Worm (Caenorhabditis elegans) whole organism, L3 larva: ENCODE results near the gene Y57E12AL.1.

ENCODE experiments used
- R02D3.7 ChIP-seq: fragments of 150-350 bp; optimal IDR thresholded peaks from 2 replicates; lab custom pipeline; 2014; ENCODE audit warnings: missing biosample characterization, missing genetic modification characterization
- aly-2 ChIP-seq: fragments of 150-350 bp; optimal IDR thresholded peaks from 2 replicates; lab custom pipeline; 2014; ENCODE audit warnings: missing biosample characterization, missing genetic modification characterization
- ceh-28 ChIP-seq: fragments of 150-350 bp; optimal IDR thresholded peaks from 2 replicates; lab custom pipeline; 2014; ENCODE audit warnings: missing biosample characterization, missing genetic modification reagents, missing genetic modification characterization
- elt-1 ChIP-seq: fragments of 150-350 bp; optimal IDR thresholded peaks from 2 replicates; lab custom pipeline; 2014; ENCODE audit warnings: missing biosample characterization, missing genetic modification characterization
- elt-3 ChIP-seq, 3 experiments: fragments of 150-350 bp in 1 of 3; sonication (generic microtip) in 2 of 3; optimal IDR thresholded peaks; 2 replicates in 2 of 3; 4 replicates in 1 of 3; lab custom pipeline; 2014 to 2017; ENCODE audit warnings: missing biosample characterization in 3 of 3, missing genetic modification characterization in 3 of 3
- eor-1 ChIP-seq, 2 experiments: fragments of 150-350 bp; optimal IDR thresholded peaks; 2 replicates each; lab custom pipeline; 2014 to 2018; ENCODE audit warnings: missing biosample characterization in 2 of 2, missing genetic modification characterization in 2 of 2
- fkh-10 ChIP-seq: sonication (generic microtip); optimal IDR thresholded peaks from 2 replicates; lab custom pipeline; 2017; ENCODE audit warnings: missing biosample characterization, missing genetic modification reagents, missing genetic modification characterization
- fos-1 ChIP-seq: fragments of 150-350 bp; optimal IDR thresholded peaks from 2 replicates; lab custom pipeline; 2014; ENCODE audit warnings: missing biosample characterization, missing genetic modification characterization
- jun-1 ChIP-seq: fragments of 150-350 bp; optimal IDR thresholded peaks from 2 replicates; lab custom pipeline; 2014; ENCODE audit warnings: missing biosample characterization, missing genetic modification reagents, missing genetic modification characterization
- lin-15B ChIP-seq: fragments of 150-350 bp; optimal IDR thresholded peaks from 2 replicates; lab custom pipeline; 2014; ENCODE audit warnings: missing biosample characterization, missing genetic modification characterization
- lsy-12 ChIP-seq: sonication (generic microtip); optimal IDR thresholded peaks from 2 replicates; lab custom pipeline; 2016; ENCODE audit warnings: mild to moderate bottlenecking, missing genetic modification characterization, missing compliant biosample characterization
- mdl-1 ChIP-seq: fragments of 150-350 bp; optimal IDR thresholded peaks from 2 replicates; lab custom pipeline; 2014; ENCODE audit warnings: missing biosample characterization, missing genetic modification characterization
- mml-1 ChIP-seq: fragments of 150-350 bp; sonication (generic microtip); optimal IDR thresholded peaks from 3 replicates; lab custom pipeline; 2014; ENCODE audit warnings: missing biosample characterization, missing genetic modification characterization
- nfya-1 ChIP-seq: sonication (generic microtip); optimal IDR thresholded peaks from 2 replicates; lab custom pipeline; 2017; ENCODE audit warnings: missing genetic modification characterization, mild to moderate bottlenecking, missing compliant biosample characterization, antibody characterized with exemption, moderate library complexity; ENCODE audit not compliant: insufficient read depth
- nhr-23 ChIP-seq: fragments of 150-350 bp; optimal IDR thresholded peaks from 2 replicates; lab custom pipeline; 2014; ENCODE audit warnings: missing biosample characterization, missing genetic modification reagents, missing genetic modification characterization
- nhr-237 ChIP-seq: fragments of 150-350 bp; optimal IDR thresholded peaks from 2 replicates; lab custom pipeline; 2014; ENCODE audit warnings: missing biosample characterization, missing genetic modification characterization
- nhr-25 ChIP-seq: sonication (generic microtip); optimal IDR thresholded peaks from 2 replicates; lab custom pipeline; 2017; ENCODE audit warnings: missing biosample characterization, missing genetic modification characterization
- nhr-67 ChIP-seq: fragments of 150-350 bp; optimal IDR thresholded peaks from 2 replicates; lab custom pipeline; 2014; ENCODE audit warnings: missing biosample characterization, missing genetic modification characterization
- nhr-77 ChIP-seq: fragments of 150-350 bp; optimal IDR thresholded peaks from 2 replicates; lab custom pipeline; 2014; ENCODE audit warnings: missing biosample characterization, missing genetic modification characterization
- pha-4 ChIP-seq: fragments of 150-350 bp; optimal IDR thresholded peaks from 2 replicates; lab custom pipeline; 2014; ENCODE audit warnings: missing biosample characterization, missing genetic modification reagents, missing genetic modification characterization
- sea-2 ChIP-seq: fragments of 150-350 bp; sonication (generic microtip); optimal IDR thresholded peaks from 4 replicates; lab custom pipeline; 2014; ENCODE audit warnings: missing biosample characterization, missing genetic modification reagents, missing genetic modification characterization
- skn-1 ChIP-seq: fragments of 150-350 bp; optimal IDR thresholded peaks from 2 replicates; lab custom pipeline; 2014; ENCODE audit warnings: missing biosample characterization, missing genetic modification characterization
- unc-62 ChIP-seq: fragments of 150-350 bp; sonication (generic microtip); optimal IDR thresholded peaks from 4 replicates; lab custom pipeline; 2014; ENCODE audit warnings: missing biosample characterization, missing genetic modification reagents, missing genetic modification characterization
- zag-1 ChIP-seq: fragments of 150-350 bp; optimal IDR thresholded peaks from 2 replicates; lab custom pipeline; 2014; ENCODE audit warnings: missing biosample characterization, missing genetic modification characterization
- ztf-4 ChIP-seq: fragments of 150-350 bp; optimal IDR thresholded peaks from 2 replicates; lab custom pipeline; 2014; ENCODE audit warnings: missing biosample characterization, missing genetic modification characterization

Gene Y57E12AL.1

DNA sequence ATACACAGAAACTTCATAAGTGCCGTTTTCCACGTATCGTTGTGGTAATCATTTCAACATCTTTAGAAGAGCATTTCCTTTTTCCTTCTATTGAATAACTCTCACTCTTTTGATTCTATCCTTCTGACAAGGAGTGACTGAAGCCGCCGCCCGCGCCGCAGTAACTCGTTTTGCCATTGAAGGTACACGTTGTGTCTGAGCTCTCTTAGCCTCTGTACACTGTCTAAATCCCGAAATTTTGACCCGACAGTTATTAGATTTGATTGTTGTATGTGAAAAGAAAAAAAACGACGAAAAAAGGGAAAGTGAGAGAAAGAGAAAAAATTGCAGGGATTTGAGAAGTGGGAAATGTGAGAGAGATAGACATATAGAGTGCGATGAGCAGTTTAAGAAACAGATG lies 50.9 kb downstream of the Y57E12AL.1 start:
- TF ChIP-seq mdl-1 (tag; lab: Kevin White, UChicago) (no peak), nfya-1 (tag; lab: Kevin White, UChicago) (no peak), skn-1 (tag; lab: Kevin White, UChicago) (no peak), elt-3 (tag; optimal IDR thresholded peaks at IDR 0.05; lab: Kevin White, UChicago) (no peak), fkh-10 (GFP tag; lab: Kevin White, UChicago) (peak; percentile 76), eor-1 (tag; optimal IDR thresholded peaks at IDR 0.05; lab: Kevin White, UChicago) (no peak), nhr-237 (tag; lab: Kevin White, UChicago) (no peak)

DNA sequence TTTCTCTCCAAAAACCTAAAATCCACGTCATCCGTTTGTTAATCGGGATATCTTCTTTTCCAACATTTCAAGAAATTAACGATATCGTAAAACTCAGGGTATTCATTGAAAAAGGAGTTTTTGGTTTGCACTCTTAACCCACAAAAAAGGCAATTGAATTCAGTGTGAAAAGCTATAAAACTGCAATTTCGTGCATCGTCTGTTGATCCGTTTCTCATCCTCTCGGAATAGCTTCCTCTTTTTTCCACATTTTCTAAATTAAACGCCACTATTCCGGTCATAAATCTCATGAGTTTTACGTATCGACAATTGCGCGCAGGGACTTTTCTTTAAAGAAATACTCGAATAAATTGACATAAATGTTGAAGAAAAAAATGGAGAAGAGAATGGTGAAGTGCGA lies 51.9 kb downstream of the Y57E12AL.1 start:
- TF ChIP-seq zag-1 (tag; lab: Kevin White, UChicago) (no peak), aly-2 (no peak), pha-4 (tag; lab: Kevin White, UChicago) (no peak), sea-2 (GFP tag; lab: Kevin White, UChicago) (no peak), jun-1 (tag; lab: Kevin White, UChicago) (no peak), elt-1 (tag; lab: Kevin White, UChicago) (no peak), ztf-4 (tag; lab: Kevin White, UChicago) (no peak), nhr-23 (tag; lab: Kevin White, UChicago) (no peak), mml-1 (no peak), ceh-28 (no peak), nhr-67 (tag; lab: Kevin White, UChicago) (no peak), unc-62 (GFP tag; lab: Kevin White, UChicago) (no peak), R02D3.7 (tag; lab: Kevin White, UChicago) (no peak), lsy-12 (no peak), nhr-77 (tag; lab: Kevin White, UChicago) (no peak), fos-1 (tag; lab: Kevin White, UChicago) (no peak), nhr-25 (tag; lab: Kevin White, UChicago) (no peak), lin-15B (tag; lab: Kevin White, UChicago) (no peak)
- TF ChIP-seq, all 47 proteins: peak for 0
